Worm (Caenorhabditis elegans) whole organism, early embryonic: ENCODE data around the gene prmt-9.

Experiments
- B0310.2 ChIP-seq: sonication (generic microtip); optimal IDR thresholded peaks from 2 replicates; lab custom pipeline; 2016; ENCODE audit warnings: mild to moderate bottlenecking, missing genetic modification characterization, missing compliant biosample characterization
- F13C5.2 ChIP-seq: sonication (generic microtip); optimal IDR thresholded peaks from 2 replicates; lab custom pipeline; 2017; ENCODE audit warnings: mild to moderate bottlenecking, missing genetic modification characterization, inconsistent platforms, missing compliant biosample characterization
- aly-1 ChIP-seq: sonication (generic microtip); optimal IDR thresholded peaks from 2 replicates; lab custom pipeline; 2016; ENCODE audit warnings: missing genetic modification characterization, missing compliant biosample characterization
- ama-1 ChIP-seq: fragments of 150-350 bp; optimal IDR thresholded peaks from 2 replicates; lab custom pipeline; 2014
- ceh-13 ChIP-seq: fragments of 200-800 bp; sonication (Bioruptor generic); optimal IDR thresholded peaks from 2 replicates; lab custom pipeline; 2018; ENCODE audit warnings: mild to moderate bottlenecking, missing genetic modification characterization, missing compliant biosample characterization
- ceh-36 ChIP-seq: sonication (generic microtip); optimal IDR thresholded peaks from 2 replicates; lab custom pipeline; 2016; ENCODE audit warnings: missing genetic modification characterization, inconsistent platforms, missing compliant biosample characterization
- ets-7 ChIP-seq: sonication (generic microtip); optimal IDR thresholded peaks from 2 replicates; lab custom pipeline; 2016; ENCODE audit warnings: missing genotype, missing genetic modification characterization, missing compliant biosample characterization
- flt-1 ChIP-seq: fragments of 200-800 bp; sonication (Bioruptor generic); IDR thresholded peaks from 2 replicates; pipeline ENCODE4 v1.3.6; 2022; ENCODE audit warnings: missing genetic modification characterization, missing compliant biosample characterization
- hmg-4 ChIP-seq: fragments of 200-800 bp; sonication (Bioruptor generic); optimal IDR thresholded peaks from 2 replicates; lab custom pipeline; 2018; ENCODE audit warnings: mild to moderate bottlenecking, missing genetic modification characterization, missing compliant biosample characterization
- pes-1 ChIP-seq: fragments of 200-800 bp; sonication (Bioruptor generic); IDR thresholded peaks from 2 replicates; pipeline ENCODE4 v1.3.6; 2022; ENCODE audit warnings: missing genetic modification reagents, missing genetic modification characterization, missing compliant biosample characterization
- sea-1 ChIP-seq: fragments of 200-800 bp; sonication (Bioruptor generic); conservative IDR thresholded peaks from 2 replicates; pipeline ENCODE4 v1.3.6; 2022; ENCODE audit warnings: missing genetic modification characterization, missing compliant biosample characterization
- tbx-11 ChIP-seq: fragments of 200-800 bp; sonication (Bioruptor generic); IDR thresholded peaks from 2 replicates; pipeline ENCODE4 v1.3.6; 2022; ENCODE audit warnings: missing genetic modification characterization, missing compliant biosample characterization
- tbx-37 ChIP-seq: fragments of 200-800 bp; sonication (Bioruptor generic); conservative IDR thresholded peaks from 2 replicates; pipeline ENCODE4 v1.3.6; 2022; ENCODE audit warnings: missing genetic modification reagents, missing genetic modification characterization, missing compliant biosample characterization
- tra-4 ChIP-seq: sonication (generic microtip); optimal IDR thresholded peaks from 2 replicates; lab custom pipeline; 2017; ENCODE audit warnings: missing genetic modification characterization, missing compliant biosample characterization

DNA sequence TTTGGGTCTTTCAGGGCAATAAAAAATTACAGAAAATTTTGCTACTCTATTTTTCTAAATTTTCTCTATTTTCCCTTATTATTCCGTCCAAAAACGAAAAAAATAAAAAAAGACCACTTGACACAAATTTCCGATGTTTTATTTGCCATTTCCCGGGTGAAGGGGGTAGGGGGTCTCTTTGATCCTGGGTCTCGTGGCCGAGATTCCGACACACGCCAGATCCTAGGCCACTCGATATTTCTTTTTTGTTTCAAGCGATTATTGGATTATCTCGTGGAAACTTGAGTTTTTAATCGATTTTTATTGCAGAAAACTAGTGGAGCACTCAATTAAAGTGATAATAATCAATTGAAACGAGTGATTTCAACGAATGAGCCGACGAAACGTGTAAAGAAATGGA is 31.1 kb downstream of the prmt-9 start, which contains the start of the genes wdfy-3 and C26H9A.4:
- no peak for TF ChIP-seq flt-1 (GFP tag; lab: Robert Waterston, UW)
- TF ChIP-seq B0310.2 (tag; lab: Kevin White, UChicago), result no peak
- TF ChIP-seq ama-1 (lab: Kevin White, UChicago), result no peak
- TF ChIP-seq ceh-13 (GFP tag; lab: Kevin White, UChicago), result no peak
- TF ChIP-seq ets-7, result no peak
- TF ChIP-seq F13C5.2 (tag; lab: Kevin White, UChicago), result no peak
- TF ChIP-seq hmg-4 (GFP tag; lab: Kevin White, UChicago), result no peak
- TF ChIP-seq pes-1 (GFP tag; lab: Robert Waterston, UW), result peak; percentile 24; the same call in 1 of the 2 replicates
- no peak for TF ChIP-seq tbx-37 (GFP tag; lab: Robert Waterston, UW)
- no peak for TF ChIP-seq aly-1 (tag; lab: Kevin White, UChicago)
- no peak; the same call in 1 of the 2 replicates for TF ChIP-seq sea-1 (GFP tag; lab: Robert Waterston, UW)
- no peak for TF ChIP-seq ceh-36 (tag; lab: Kevin White, UChicago)
- TF ChIP-seq tbx-11 (GFP tag; lab: Robert Waterston, UW), result no peak
- no peak for TF ChIP-seq tra-4 (tag; lab: Kevin White, UChicago)
